Worm (Caenorhabditis elegans) whole organism, L3 larva: ENCODE measurements around the gene lgc-15.

ENCODE experiments used
- R02D3.7 ChIP-seq: fragments of 150-350 bp; optimal IDR thresholded peaks from 2 replicates; lab custom pipeline; 2014; ENCODE audit warnings: missing biosample characterization, missing genetic modification characterization
- aly-2 ChIP-seq: fragments of 150-350 bp; optimal IDR thresholded peaks from 2 replicates; lab custom pipeline; 2014; ENCODE audit warnings: missing biosample characterization, missing genetic modification characterization
- ama-1 ChIP-seq: fragments of 150-350 bp; optimal IDR thresholded peaks from 2 replicates; lab custom pipeline; 2018
- ceh-16 ChIP-seq: sonication (generic microtip); optimal IDR thresholded peaks from 2 replicates; lab custom pipeline; 2017; ENCODE audit warnings: missing biosample characterization, missing genetic modification characterization
- ceh-82 ChIP-seq: fragments of 150-350 bp; optimal IDR thresholded peaks from 2 replicates; lab custom pipeline; 2014; ENCODE audit warnings: missing biosample characterization, missing genetic modification characterization
- ceh-9 ChIP-seq: sonication (generic microtip); optimal IDR thresholded peaks from 2 replicates; lab custom pipeline; 2018; ENCODE audit warnings: missing biosample characterization, missing genetic modification characterization
- daf-12 ChIP-seq: fragments of 150-350 bp; optimal IDR thresholded peaks from 2 replicates; lab custom pipeline; 2014; ENCODE audit warnings: missing biosample characterization, missing genetic modification reagents, missing genetic modification characterization
- egl-27 ChIP-seq: sonication (generic microtip); optimal IDR thresholded peaks from 4 replicates; lab custom pipeline; 2017; ENCODE audit warnings: missing biosample characterization, missing genetic modification reagents, missing genetic modification characterization
- egl-5 ChIP-seq: fragments of 150-350 bp; optimal IDR thresholded peaks from 2 replicates; lab custom pipeline; 2017; ENCODE audit warnings: missing biosample characterization, missing genetic modification reagents, missing genetic modification characterization, inconsistent platforms
- elt-1 ChIP-seq: fragments of 150-350 bp; optimal IDR thresholded peaks from 2 replicates; lab custom pipeline; 2014; ENCODE audit warnings: missing biosample characterization, missing genetic modification characterization
- elt-2 ChIP-seq: sonication (generic microtip); optimal IDR thresholded peaks from 2 replicates; lab custom pipeline; 2016; ENCODE audit warnings: missing genetic modification reagents, mild to moderate bottlenecking, missing genetic modification characterization, missing compliant biosample characterization
- elt-3 ChIP-seq, 3 experiments: fragments of 150-350 bp in 1 of 3; sonication (generic microtip) in 2 of 3; optimal IDR thresholded peaks; 2 replicates in 2 of 3; 4 replicates in 1 of 3; lab custom pipeline; 2014 to 2017; ENCODE audit warnings: missing biosample characterization in 3 of 3, missing genetic modification characterization in 3 of 3
- fkh-10 ChIP-seq: sonication (generic microtip); optimal IDR thresholded peaks from 2 replicates; lab custom pipeline; 2017; ENCODE audit warnings: missing biosample characterization, missing genetic modification reagents, missing genetic modification characterization
- jun-1 ChIP-seq: fragments of 150-350 bp; optimal IDR thresholded peaks from 2 replicates; lab custom pipeline; 2014; ENCODE audit warnings: missing biosample characterization, missing genetic modification reagents, missing genetic modification characterization
- lin-39 ChIP-seq: fragments of 150-350 bp; optimal IDR thresholded peaks from 2 replicates; lab custom pipeline; 2018; ENCODE audit warnings: missing biosample characterization, missing genetic modification reagents, missing genetic modification characterization
- lsy-12 ChIP-seq: sonication (generic microtip); optimal IDR thresholded peaks from 2 replicates; lab custom pipeline; 2016; ENCODE audit warnings: mild to moderate bottlenecking, missing genetic modification characterization, missing compliant biosample characterization
- mdl-1 ChIP-seq: fragments of 150-350 bp; optimal IDR thresholded peaks from 2 replicates; lab custom pipeline; 2014; ENCODE audit warnings: missing biosample characterization, missing genetic modification characterization
- mml-1 ChIP-seq: fragments of 150-350 bp; sonication (generic microtip); optimal IDR thresholded peaks from 3 replicates; lab custom pipeline; 2014; ENCODE audit warnings: missing biosample characterization, missing genetic modification characterization
- nfya-1 ChIP-seq: sonication (generic microtip); optimal IDR thresholded peaks from 2 replicates; lab custom pipeline; 2017; ENCODE audit warnings: missing genetic modification characterization, mild to moderate bottlenecking, missing compliant biosample characterization, antibody characterized with exemption, moderate library complexity; ENCODE audit not compliant: insufficient read depth
- nhr-11 ChIP-seq: fragments of 150-350 bp; optimal IDR thresholded peaks from 2 replicates; lab custom pipeline; 2014; ENCODE audit warnings: missing biosample characterization, missing genetic modification characterization
- nhr-23 ChIP-seq: fragments of 150-350 bp; optimal IDR thresholded peaks from 2 replicates; lab custom pipeline; 2014; ENCODE audit warnings: missing biosample characterization, missing genetic modification reagents, missing genetic modification characterization
- nhr-237 ChIP-seq: fragments of 150-350 bp; optimal IDR thresholded peaks from 2 replicates; lab custom pipeline; 2014; ENCODE audit warnings: missing biosample characterization, missing genetic modification characterization
- nhr-25 ChIP-seq: sonication (generic microtip); optimal IDR thresholded peaks from 2 replicates; lab custom pipeline; 2017; ENCODE audit warnings: missing biosample characterization, missing genetic modification characterization
- nhr-67 ChIP-seq: fragments of 150-350 bp; optimal IDR thresholded peaks from 2 replicates; lab custom pipeline; 2014; ENCODE audit warnings: missing biosample characterization, missing genetic modification characterization
- pha-4 ChIP-seq: fragments of 150-350 bp; optimal IDR thresholded peaks from 2 replicates; lab custom pipeline; 2014; ENCODE audit warnings: missing biosample characterization, missing genetic modification reagents, missing genetic modification characterization
- pqm-1 ChIP-seq: fragments of 150-350 bp; optimal IDR thresholded peaks from 2 replicates; lab custom pipeline; 2017; ENCODE audit warnings: missing biosample characterization, missing genetic modification characterization, inconsistent platforms
- skn-1 ChIP-seq: fragments of 150-350 bp; optimal IDR thresholded peaks from 2 replicates; lab custom pipeline; 2014; ENCODE audit warnings: missing biosample characterization, missing genetic modification characterization
- snpc-4 ChIP-seq: fragments of 150-350 bp; optimal IDR thresholded peaks from 2 replicates; lab custom pipeline; 2014; ENCODE audit warnings: missing biosample characterization, missing genetic modification characterization
- tbx-2 ChIP-seq: sonication (generic microtip); optimal IDR thresholded peaks from 2 replicates; lab custom pipeline; 2016; ENCODE audit warnings: mild to moderate bottlenecking, missing genetic modification characterization, missing compliant biosample characterization
- unc-62 ChIP-seq: fragments of 150-350 bp; sonication (generic microtip); optimal IDR thresholded peaks from 4 replicates; lab custom pipeline; 2014; ENCODE audit warnings: missing biosample characterization, missing genetic modification reagents, missing genetic modification characterization
- zag-1 ChIP-seq: fragments of 150-350 bp; optimal IDR thresholded peaks from 2 replicates; lab custom pipeline; 2014; ENCODE audit warnings: missing biosample characterization, missing genetic modification characterization
- ztf-4 ChIP-seq: fragments of 150-350 bp; optimal IDR thresholded peaks from 2 replicates; lab custom pipeline; 2014; ENCODE audit warnings: missing biosample characterization, missing genetic modification characterization

Gene lgc-15

DNA sequence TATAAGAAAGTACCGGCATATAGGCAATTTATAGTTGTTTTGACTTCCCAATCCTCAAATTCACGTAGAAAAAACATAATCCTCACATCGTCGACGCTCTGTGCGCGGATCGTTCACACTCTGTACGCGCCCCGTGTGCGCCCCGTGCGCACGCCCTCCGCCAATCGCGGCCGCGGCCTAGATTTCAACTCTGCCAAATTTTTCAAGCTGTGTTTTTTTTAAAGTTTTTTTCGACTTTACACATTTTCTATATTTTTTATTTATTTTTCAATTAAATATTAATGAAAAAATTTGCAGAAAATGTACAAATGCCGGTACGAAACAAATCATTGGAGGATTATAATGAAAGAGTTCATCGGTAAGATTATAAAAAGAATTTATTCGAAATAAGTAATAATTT is 9.0 kb downstream of the lgc-15 start, which contains the start of gene T01H10.11:
Gene T01H10.11 (plus strand): TSS at position 301 of the 400 bp plus-strand sequence.
- no peak for TF ChIP-seq tbx-2
- no peak for TF ChIP-seq ztf-4 (tag; lab: Kevin White, UChicago)
- no peak for TF ChIP-seq zag-1 (tag; lab: Kevin White, UChicago)
- TF ChIP-seq mdl-1 = no peak
- TF ChIP-seq R02D3.7 (tag; lab: Kevin White, UChicago) = no peak
- TF ChIP-seq elt-3 (tag; optimal IDR thresholded peaks at IDR 0.05; lab: Kevin White, UChicago) = no peak
- no peak for TF ChIP-seq fkh-10 (GFP tag; lab: Kevin White, UChicago)
- no peak for TF ChIP-seq nhr-237 (tag; lab: Kevin White, UChicago)
- no peak for TF ChIP-seq nfya-1 (tag; lab: Kevin White, UChicago)
- TF ChIP-seq mml-1 = no peak
- no peak for TF ChIP-seq lin-39 (tag; lab: Kevin White, UChicago)
- TF ChIP-seq snpc-4 (tag; lab: Kevin White, UChicago) = no peak
- TF ChIP-seq egl-27 (tag; lab: Kevin White, UChicago) = no peak
- TF ChIP-seq aly-2 (tag; lab: Kevin White, UChicago) = no peak
- no peak for TF ChIP-seq egl-5 (tag; lab: Kevin White, UChicago)

DNA sequence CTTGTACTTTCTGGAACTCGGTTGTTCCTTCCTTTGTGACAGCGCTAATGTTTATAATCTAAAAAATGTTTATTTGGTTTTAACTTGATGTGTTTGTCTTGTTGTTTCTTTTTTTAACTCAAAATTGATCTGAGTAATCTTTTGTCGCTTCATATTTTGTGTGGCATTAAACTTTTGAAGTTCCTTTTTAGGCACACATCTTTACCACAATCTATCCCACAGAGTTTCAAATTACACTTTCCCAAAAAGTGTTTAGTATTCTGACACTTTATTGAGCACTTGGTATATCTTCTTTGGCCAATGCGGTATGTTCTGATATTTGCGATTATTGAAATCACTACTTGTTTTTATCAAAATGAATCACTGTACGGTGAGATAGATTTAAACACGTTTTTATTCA is 11.2 kb downstream of the lgc-15 start, which contains the start of gene lgc-18:
Gene lgc-18 (plus strand): TSS at position 301 of the 400 bp plus-strand sequence.
- no peak for TF ChIP-seq aly-2 (tag; lab: Kevin White, UChicago)
- TF ChIP-seq nhr-11 (tag; lab: Kevin White, UChicago) = no peak
- no peak for TF ChIP-seq lin-39 (tag; lab: Kevin White, UChicago)
- no peak for TF ChIP-seq ama-1 (lab: Kevin White, UChicago)

DNA sequence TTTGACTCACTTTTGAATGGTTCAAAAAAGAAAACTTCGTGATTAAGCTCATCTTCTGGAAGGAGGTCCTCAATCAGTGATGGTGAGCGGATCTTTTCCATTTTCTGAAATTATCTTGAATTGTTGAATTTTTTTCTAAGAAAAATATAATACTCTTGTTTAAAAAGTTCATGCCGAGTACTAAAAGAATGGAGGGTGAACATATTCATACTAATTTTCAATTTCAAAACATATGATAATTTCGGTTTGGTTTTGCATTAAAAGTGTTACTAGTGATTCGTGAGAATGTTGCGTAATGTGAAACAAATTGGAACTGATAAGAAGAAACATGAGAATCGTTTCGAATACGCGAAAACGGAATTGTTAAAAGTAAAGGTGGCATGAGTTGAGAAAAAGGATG is 26.9 kb downstream of the lgc-15 start, which contains the start of gene lyst-1:
Gene lyst-1 (minus strand): TSS at position 101 of the 400 bp plus-strand sequence.
- TF ChIP-seq skn-1 (tag; lab: Kevin White, UChicago) = no peak
- TF ChIP-seq ceh-9 (tag; lab: Kevin White, UChicago) = no peak
- no peak for TF ChIP-seq nhr-23 (tag; lab: Kevin White, UChicago)
- TF ChIP-seq ceh-82 (tag; lab: Kevin White, UChicago) = no peak
- no peak for TF ChIP-seq elt-2 (tag; lab: Kevin White, UChicago)
- TF ChIP-seq jun-1 = no peak

DNA sequence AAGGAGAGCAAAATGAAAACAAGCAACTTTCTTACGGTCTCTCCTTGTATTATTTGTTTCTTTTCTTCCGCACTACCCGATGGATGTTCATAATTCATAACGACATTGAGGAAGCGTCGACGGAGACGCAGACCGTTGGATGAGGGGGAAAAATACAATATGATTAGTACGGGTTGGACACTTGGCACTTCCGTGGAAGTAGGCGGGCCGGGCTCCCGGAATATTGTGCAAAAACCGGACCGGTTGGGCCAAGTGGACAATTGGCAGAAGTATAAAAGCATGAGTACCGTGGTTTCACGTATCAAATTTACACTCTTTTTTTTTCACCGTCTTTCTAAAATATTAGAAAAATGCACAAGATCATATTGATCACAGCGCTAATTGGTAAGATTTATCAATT is 28.4 kb downstream of the lgc-15 start, which contains the start of gene M153.3:
Gene M153.3 (plus strand): TSS at position 301 of the 400 bp plus-strand sequence.
- TF ChIP-seq nfya-1 (tag; lab: Kevin White, UChicago) (no peak), nhr-23 (tag; lab: Kevin White, UChicago) (no peak), mml-1 (no peak), unc-62 (GFP tag; lab: Kevin White, UChicago) (no peak), zag-1 (tag; lab: Kevin White, UChicago) (no peak), ama-1 (lab: Kevin White, UChicago) (no peak), lin-39 (tag; lab: Kevin White, UChicago) (no peak), pha-4 (tag; lab: Kevin White, UChicago) (no peak), daf-12 (tag; lab: Kevin White, UChicago) (no peak), elt-1 (tag; lab: Kevin White, UChicago) (no peak), ceh-16 (tag; lab: Kevin White, UChicago) (no peak)

DNA sequence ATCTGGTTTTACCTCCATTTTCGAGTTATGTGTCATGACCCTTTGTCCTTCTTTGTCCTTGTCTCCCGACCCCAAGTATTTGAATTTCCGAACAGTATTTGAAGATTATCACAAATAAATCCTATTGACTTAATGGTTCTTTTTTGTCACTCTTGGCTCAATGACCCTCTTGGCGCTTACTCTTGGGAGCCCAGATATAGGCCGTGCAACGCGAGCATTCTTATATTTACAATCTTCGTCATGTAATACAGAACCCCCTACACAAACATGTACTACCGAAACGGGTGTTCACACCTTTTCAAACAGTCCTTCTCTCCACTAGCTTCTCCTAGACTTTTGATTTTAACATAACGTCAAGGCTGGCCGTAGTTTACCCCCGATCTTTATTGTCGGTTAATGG is 29.6 kb downstream of the lgc-15 start, which contains the start of gene M153.5:
Gene M153.5 (plus strand): TSS at position 301 of the 400 bp plus-strand sequence.
- no peak for TF ChIP-seq nhr-67 (tag; lab: Kevin White, UChicago)
- TF ChIP-seq elt-3 (tag; optimal IDR thresholded peaks at IDR 0.05; lab: Kevin White, UChicago) = no peak
- no peak for TF ChIP-seq pha-4 (tag; lab: Kevin White, UChicago)
- TF ChIP-seq, all 47 proteins: peak for 0

DNA sequence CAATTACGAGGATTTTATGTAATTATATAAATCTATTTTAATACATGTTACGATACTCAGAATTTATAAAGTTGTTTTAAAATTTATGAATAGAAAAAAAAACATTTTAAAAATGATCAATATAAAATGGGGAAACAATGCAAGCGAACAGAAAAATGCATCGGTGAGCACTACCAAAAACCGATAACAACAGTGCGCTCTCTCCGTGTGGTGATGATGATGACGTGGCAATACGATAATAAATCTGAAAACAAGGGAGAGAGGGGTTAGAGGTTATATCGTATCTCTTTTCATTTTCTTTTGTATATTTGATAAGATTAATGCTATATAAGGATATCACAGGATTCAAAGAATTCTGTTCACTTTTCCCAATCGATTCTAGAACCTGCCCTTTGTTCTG is 31.8 kb downstream of the lgc-15 start:
- peak; percentile 48 for TF ChIP-seq elt-2 (tag; lab: Kevin White, UChicago)
- TF ChIP-seq skn-1 (tag; lab: Kevin White, UChicago) = no peak
- peak; percentile 9 for TF ChIP-seq pqm-1 (tag; lab: Kevin White, UChicago)
- no peak for TF ChIP-seq lin-39 (tag; lab: Kevin White, UChicago)
- TF ChIP-seq lsy-12 (tag; lab: Kevin White, UChicago) = no peak
- TF ChIP-seq nhr-23 (tag; lab: Kevin White, UChicago) = no peak
- no peak for TF ChIP-seq nhr-25 (tag; lab: Kevin White, UChicago)
